Worm (Caenorhabditis elegans) whole organism, L4 larva: ENCODE results near the gene T02H6.5.
A peak's percentile ranks its signal among the peaks of the same experiment; 100 is the strongest.

Experiments used
- ceh-44 ChIP-seq: fragments of 200-800 bp; sonication (Bioruptor generic); IDR thresholded peaks from 2 replicates; pipeline ENCODE4 v1.3.6; 2022; ENCODE audit warnings: missing genetic modification reagents, missing genetic modification characterization, missing compliant biosample characterization
- dmd-8 ChIP-seq: fragments of 200-800 bp; sonication (Bioruptor generic); IDR thresholded peaks from 2 replicates; pipeline ENCODE4 v1.3.6; 2022; ENCODE audit warnings: missing genetic modification characterization, missing compliant biosample characterization
- hif-1 ChIP-seq, 2 experiments: sonication (generic microtip); optimal IDR thresholded peaks; 2 replicates each; lab custom pipeline; 2016 to 2017; ENCODE audit warnings: missing compliant biosample characterization in 2 of 2, missing genetic modification characterization in 2 of 2, missing genetic modification reagents in 2 of 2, missing genotype in 2 of 2, mild to moderate bottlenecking in 1 of 2
- lin-1 ChIP-seq: fragments of 200-800 bp; sonication (Bioruptor generic); IDR thresholded peaks from 2 replicates; pipeline ENCODE4 v1.3.6; 2022; ENCODE audit warnings: missing genetic modification reagents, missing genetic modification characterization, missing compliant biosample characterization
- lin-13 ChIP-seq: fragments of 150-350 bp; optimal IDR thresholded peaks from 2 replicates; lab custom pipeline; 2014; ENCODE audit warnings: missing biosample characterization, missing genetic modification reagents, missing genetic modification characterization
- lsy-2 ChIP-seq, 2 experiments: fragments of 150-350 bp in 1 of 2; sonication (generic microtip) in 1 of 2; optimal IDR thresholded peaks; 2 replicates each; lab custom pipeline; 2014 to 2017; ENCODE audit warnings: missing biosample characterization in 2 of 2, missing genetic modification characterization in 2 of 2
- mes-2 ChIP-seq: sonication (generic microtip); optimal IDR thresholded peaks from 2 replicates; lab custom pipeline; 2016; ENCODE audit warnings: missing genotype, mild to moderate bottlenecking, missing genetic modification characterization, missing compliant biosample characterization; ENCODE audit not compliant: poor library complexity, severe bottlenecking
- nhr-41 ChIP-seq: fragments of 200-800 bp; sonication (Bioruptor generic); IDR thresholded peaks from 2 replicates; pipeline ENCODE4 v1.3.6; 2022; ENCODE audit warnings: missing genetic modification reagents, missing genetic modification characterization, missing compliant biosample characterization
- php-3 ChIP-seq: fragments of 200-800 bp; sonication (Bioruptor generic); IDR thresholded peaks from 2 replicates; pipeline ENCODE4 v1.3.6; 2022; ENCODE audit warnings: missing genetic modification reagents, missing genetic modification characterization, missing compliant biosample characterization
- spr-1 ChIP-seq: sonication (generic microtip); optimal IDR thresholded peaks from 2 replicates; lab custom pipeline; 2016; ENCODE audit warnings: mild to moderate bottlenecking, missing genetic modification characterization, missing compliant biosample characterization
- zip-11 ChIP-seq: fragments of 200-800 bp; sonication (Bioruptor generic); IDR thresholded peaks from 2 replicates; pipeline ENCODE4 v1.3.6; 2022; ENCODE audit warnings: missing genetic modification characterization, missing compliant biosample characterization

The T02H6.5 gene

DNA sequence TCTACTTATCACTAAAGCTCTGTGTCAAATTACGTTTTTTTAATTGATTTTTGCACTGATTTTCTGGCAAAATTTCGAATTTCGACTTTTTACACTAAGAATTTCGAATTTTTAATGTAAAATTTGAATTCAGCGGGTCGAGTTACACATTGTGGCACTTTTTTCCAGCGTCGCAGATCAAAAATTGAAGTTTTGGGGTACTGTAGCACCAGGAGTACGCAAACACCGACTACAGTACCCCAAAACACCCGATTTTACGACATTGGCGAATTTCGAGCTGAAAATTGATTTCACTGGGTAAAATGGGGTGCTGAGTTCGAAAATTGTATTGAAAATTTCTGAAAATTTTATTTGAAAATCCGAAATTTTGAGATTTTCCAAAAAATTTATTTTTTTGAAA is 47.5 kb downstream of the T02H6.5 start:
- TF ChIP-seq mes-2 (tag; lab: Kevin White, UChicago) (no peak), hif-1 (tag; optimal IDR thresholded peaks at IDR 0.05; lab: Kevin White, UChicago) (no peak), spr-1 (tag; lab: Kevin White, UChicago) (no peak), nhr-41 (GFP tag; lab: Robert Waterston, UW) (no peak), lin-13 (peak; percentile 89), php-3 (GFP tag; lab: Robert Waterston, UW) (no peak), lsy-2 (tag; optimal IDR thresholded peaks at IDR 0.05; lab: Kevin White, UChicago) (peak; percentile 2 to 89), dmd-8 (GFP tag; lab: Robert Waterston, UW) (no peak), zip-11 (no peak), lin-1 (no peak), ceh-44 (GFP tag; lab: Robert Waterston, UW) (no peak)
